Fruit fly (Drosophila melanogaster): Measurements from ENCODE around the gene CG2983.
A peak's percentile ranks its signal among the peaks of the same experiment; 100 is the strongest.

The CG2983 gene

dm6 chr2L:2856960-2857584, 9.6 kb downstream of the CG2983 start, which contains the start of gene CG2991 (continued):
- TF ChIP-seq Nf-YC (tag; optimal IDR thresholded peaks at IDR 0.05) = peak; percentile 58
- no peak for TF ChIP-seq trh (GFP tag; optimal IDR thresholded peaks at IDR 0.05)
- peak; percentile 59 for TF ChIP-seq Rfx (GFP tag; IDR thresholded peaks at IDR 0.05)
- no peak for TF ChIP-seq CG17361 (GFP tag; IDR thresholded peaks at IDR 0.05)
- no peak for TF ChIP-seq fd96Cb (tag; optimal IDR thresholded peaks at IDR 0.05)
- TF ChIP-seq phol (tag; optimal IDR thresholded peaks at IDR 0.05) = peak; percentile 45
- TF ChIP-seq H2.0 (GFP tag; IDR thresholded peaks at IDR 0.05) = no peak
- no peak for TF ChIP-seq CG4282 (GFP tag; optimal IDR thresholded peaks at IDR 0.05)
- peak; percentile 68 for TF ChIP-seq CG33213 (GFP tag; optimal IDR thresholded peaks at IDR 0.05)
- TF ChIP-seq CG9437 (GFP tag; optimal IDR thresholded peaks at IDR 0.05) = peak; percentile 19
- peak; percentile 41 for TF ChIP-seq CG2120 (GFP tag; optimal IDR thresholded peaks at IDR 0.05)
- TF ChIP-seq CG18262 (tag; optimal IDR thresholded peaks at IDR 0.05) = peak; percentile 24
- TF ChIP-seq CG16815 (GFP tag; optimal IDR thresholded peaks at IDR 0.05) = no peak
- no peak for TF ChIP-seq slbo (GFP tag; IDR thresholded peaks at IDR 0.05)
- TF ChIP-seq BtbVII (GFP tag; optimal IDR thresholded peaks at IDR 0.05) = peak; percentile 29
- no peak for TF ChIP-seq btn (GFP tag; optimal IDR thresholded peaks at IDR 0.05)
- TF ChIP-seq Gug (GFP tag; IDR thresholded peaks at IDR 0.05) = no peak
- peak; percentile 77 for TF ChIP-seq CG30020 (tag; optimal IDR thresholded peaks at IDR 0.05)
- TF ChIP-seq CG6765 (GFP tag; optimal IDR thresholded peaks at IDR 0.05) = no peak
- peak; percentile 69 for TF ChIP-seq YL-1 (GFP tag; optimal IDR thresholded peaks at IDR 0.05)
- TF ChIP-seq kah (GFP tag; optimal IDR thresholded peaks at IDR 0.05) = no peak
- TF ChIP-seq hbn (GFP tag; IDR thresholded peaks at IDR 0.05; ENCODE audit: partially characterized antibody) = peak; percentile 81
- TF ChIP-seq CG4820 (GFP tag; optimal IDR thresholded peaks at IDR 0.05) = no peak
- no peak for TF ChIP-seq CG9727 (GFP tag; optimal IDR thresholded peaks at IDR 0.05)
- TF ChIP-seq CG16813 (GFP tag; IDR thresholded peaks at IDR 0.05; ENCODE audit: partially characterized antibody) = peak; percentile 78
- TF ChIP-seq org-1 (GFP tag; optimal IDR thresholded peaks at IDR 0.05) = no peak
- no peak for TF ChIP-seq pnt (GFP tag; optimal IDR thresholded peaks at IDR 0.05)
- TF ChIP-seq hb (GFP tag; IDR thresholded peaks at IDR 0.05; ENCODE audit: partially characterized antibody) = peak; percentile 53; the same call in 1 of the 3 replicates
- TF ChIP-seq CTCF (GFP tag; optimal IDR thresholded peaks at IDR 0.05) = peak; percentile 56
- TF ChIP-seq Aef1 (GFP tag; IDR thresholded peaks at IDR 0.05) = no peak
- TF ChIP-seq E2f1 (GFP tag; IDR thresholded peaks at IDR 0.05) = no peak
- TF ChIP-seq CG2116 (GFP tag; optimal IDR thresholded peaks at IDR 0.05) = peak; percentile 74
- no peak for TF ChIP-seq zfh1 (GFP tag; IDR thresholded peaks at IDR 0.05)
- no peak for TF ChIP-seq Hey (tag; optimal IDR thresholded peaks at IDR 0.05)
- TF ChIP-seq C15 (GFP tag; IDR thresholded peaks at IDR 0.05) = no peak
- TF ChIP-seq ken (GFP tag; IDR thresholded peaks at IDR 0.05) = 0 out of 3 replicates have a peak, but pooled peaks have one; percentile 10
- no peak for TF ChIP-seq Drgx (GFP tag; IDR thresholded peaks at IDR 0.05)
- no peak for TF ChIP-seq Hr3 (GFP tag; optimal IDR thresholded peaks at IDR 0.05)
- TF ChIP-seq CG8478 (optimal IDR thresholded peaks at IDR 0.05) = no peak
- no peak for TF ChIP-seq CG17912 (GFP tag; optimal IDR thresholded peaks at IDR 0.05)
- no peak for TF ChIP-seq fd64A (GFP tag; optimal IDR thresholded peaks at IDR 0.05)
- peak; percentile 36 for TF ChIP-seq CG10147 (GFP tag; optimal IDR thresholded peaks at IDR 0.05)
- peak; percentile 11 for TF ChIP-seq gem (tag; optimal IDR thresholded peaks at IDR 0.05)
- peak; percentile 50 for TF ChIP-seq CG3847 (GFP tag; IDR thresholded peaks at IDR 0.05)
- no peak for TF ChIP-seq hth (optimal IDR thresholded peaks at IDR 0.05)
- no peak for TF ChIP-seq salm (tag; optimal IDR thresholded peaks at IDR 0.05)
- no peak for TF ChIP-seq CG2889 (GFP tag; IDR thresholded peaks at IDR 0.05)
- no peak for TF ChIP-seq CG17802 (tag; optimal IDR thresholded peaks at IDR 0.05)
- no peak for TF ChIP-seq CG6683 (GFP tag; optimal IDR thresholded peaks at IDR 0.05)
- no peak for TF ChIP-seq NC2α (GFP tag; optimal IDR thresholded peaks at IDR 0.05)
- no peak for TF ChIP-seq disco-r (GFP tag; optimal IDR thresholded peaks at IDR 0.05)
- TF ChIP-seq sim (GFP tag; IDR thresholded peaks at IDR 0.05) = no peak

Measured in whole organism, embryonic.